Worm (Caenorhabditis elegans) whole organism, L4/young adult: ENCODE results near the gene C36A4.4.

Experiments
- W03F9.2 ChIP-seq: fragments of 150-350 bp; optimal IDR thresholded peaks from 2 replicates; lab custom pipeline; 2014; ENCODE audit warnings: missing biosample characterization, missing genetic modification characterization
- him-1 ChIP-seq: sonication (generic microtip); optimal IDR thresholded peaks from 2 replicates; lab custom pipeline; 2016; ENCODE audit warnings: missing genotype, missing genetic modification reagents, missing genetic modification characterization, missing compliant biosample characterization

- TF ChIP-seq W03F9.2 (tag; lab: Kevin White, UChicago) (no peak), him-1 (no peak)
These were observed 39.0 kb downstream of the C36A4.4 start, which contains the start of gene xbx-5 for ce11 chrIII:3804422-3804821.
